Worm (Caenorhabditis elegans) whole organism, dauer: ENCODE data around the gene ZK377.15.

Experiments used
- unc-62 ChIP-seq: sonication (generic microtip); optimal IDR thresholded peaks from 2 replicates; lab custom pipeline; 2017; ENCODE audit warnings: missing biosample characterization, missing genetic modification reagents, missing genetic modification characterization

Gene ZK377.15

DNA sequence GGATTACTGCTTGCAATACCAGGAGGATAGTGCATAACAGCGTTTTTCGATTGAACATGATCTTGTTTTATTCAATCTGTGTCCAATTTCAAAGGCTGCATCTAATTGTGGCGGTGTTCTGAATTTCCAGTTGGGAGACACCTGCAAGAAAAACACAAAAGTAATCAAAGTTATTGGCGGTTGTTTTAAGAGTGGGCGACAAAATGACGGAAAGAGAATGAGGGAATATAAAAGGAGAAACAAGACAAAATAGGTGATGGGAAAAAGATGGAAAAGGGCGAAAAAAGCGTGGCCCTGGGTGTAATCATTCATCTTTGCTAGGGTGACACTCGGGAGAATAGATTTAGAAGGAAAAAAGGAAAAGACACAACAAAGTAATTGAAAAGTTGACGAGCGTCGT, at the start of gene ZK377.15, which contains the start of gene sax-3:
TSS of gene ZK377.15 (minus strand) at position 101 of the 400 bp plus-strand sequence.
TSS of gene sax-3 (minus strand) at position 143 of the 400 bp plus-strand sequence.
- no peak for TF ChIP-seq unc-62 (GFP tag; lab: Kevin White, UChicago)

DNA sequence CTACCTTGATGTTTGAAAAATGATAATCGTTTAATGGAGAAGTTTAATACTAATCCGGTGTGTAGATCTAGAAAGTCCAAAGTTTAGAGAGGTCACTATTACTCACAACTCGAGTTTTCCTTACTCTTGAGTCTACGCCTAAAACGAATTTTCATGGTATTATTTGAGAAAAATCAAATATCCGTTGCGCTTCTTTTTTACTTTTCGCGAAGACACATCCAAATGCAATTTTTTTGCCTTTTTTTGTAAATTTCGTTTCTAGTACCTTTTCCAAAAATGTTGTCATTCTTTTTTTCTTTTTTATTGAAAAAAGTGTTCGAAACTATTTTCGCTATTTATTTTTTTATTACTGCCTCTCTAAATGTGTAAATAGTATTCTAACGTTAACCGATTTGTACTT, 48.0 kb upstream of the ZK377.15 start:
- no peak for TF ChIP-seq unc-62 (GFP tag; lab: Kevin White, UChicago)

DNA sequence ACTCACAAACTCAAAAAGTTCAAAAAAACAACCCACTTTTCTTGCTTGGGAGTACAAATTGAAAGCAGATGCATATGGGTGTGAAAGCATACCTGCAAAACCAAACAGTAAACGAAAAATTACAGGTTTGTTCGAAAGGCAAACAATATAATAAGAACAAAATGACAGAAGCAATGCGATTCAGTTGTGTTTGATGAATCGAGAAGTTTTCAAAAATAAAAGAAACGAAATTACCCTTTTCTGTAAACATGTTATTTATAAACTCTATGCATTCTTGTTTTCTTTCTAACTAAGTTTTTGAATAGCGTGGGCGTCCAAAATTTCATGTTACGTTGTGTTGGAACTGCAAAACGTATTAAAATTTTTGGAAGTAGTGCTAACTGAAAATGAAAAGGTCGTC, 43.2 kb upstream of the ZK377.15 start, which contains the start of gene sox-4:
TSS of gene sox-4 (minus strand) at position 101 of the 400 bp plus-strand sequence.
- TF ChIP-seq unc-62 (GFP tag; lab: Kevin White, UChicago) = no peak

DNA sequence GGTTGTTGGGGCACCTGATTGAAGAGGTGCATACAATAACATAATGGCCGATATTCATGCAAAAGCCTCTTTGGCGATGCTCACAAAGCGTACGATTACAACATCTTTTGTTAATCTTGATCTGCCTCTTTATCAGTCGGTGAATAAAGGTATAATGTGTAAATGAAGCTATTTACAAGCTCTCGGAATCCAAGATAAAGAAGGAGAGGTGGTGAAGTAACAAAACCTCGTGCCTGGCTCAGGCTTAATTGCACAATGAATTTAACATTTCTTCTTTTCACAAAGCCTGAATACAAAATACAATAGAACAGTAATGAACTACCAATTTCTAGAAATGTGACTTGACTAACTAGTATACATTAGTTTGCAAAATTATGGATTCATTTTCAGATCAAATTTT, 41.5 kb upstream of the ZK377.15 start:
- TF ChIP-seq unc-62 (GFP tag; lab: Kevin White, UChicago) = no peak

DNA sequence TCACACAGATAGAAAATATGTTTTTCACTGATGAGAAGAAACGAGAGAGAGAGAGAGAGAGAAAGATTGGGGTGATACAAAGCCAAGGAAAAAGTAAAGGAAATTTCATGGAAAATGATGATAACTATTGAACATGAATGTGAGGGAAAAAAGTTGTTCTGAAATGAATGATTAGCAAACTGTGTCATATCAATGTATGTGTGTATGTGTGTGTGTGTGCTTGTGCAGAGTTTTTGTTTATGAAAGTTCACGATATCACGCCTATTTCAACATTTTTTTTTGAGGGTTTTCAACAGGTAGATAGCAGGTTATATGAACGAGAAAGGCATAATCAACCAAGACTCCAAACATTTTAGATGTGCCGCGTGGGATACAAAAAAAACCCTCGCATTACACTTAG, 40.9 kb upstream of the ZK377.15 start:
- TF ChIP-seq unc-62 (GFP tag; lab: Kevin White, UChicago) = no peak

DNA sequence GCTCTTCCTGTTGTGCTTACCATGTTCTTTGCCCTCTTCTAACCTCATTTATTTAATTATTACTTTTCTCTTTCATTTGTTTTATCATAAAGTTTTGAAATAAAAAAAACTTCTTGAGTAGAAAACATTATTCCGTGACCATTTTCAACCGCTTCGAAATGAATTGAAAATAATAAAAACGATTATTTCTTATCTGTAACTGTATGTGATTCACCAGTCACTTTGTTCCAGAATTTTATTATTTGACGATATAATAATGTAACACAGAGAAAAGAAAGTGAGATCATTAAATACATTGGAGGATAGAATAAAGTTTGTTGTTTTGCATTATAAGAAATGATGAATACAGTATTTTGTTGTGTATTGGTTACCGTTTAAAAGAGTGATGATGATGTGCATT, 39.4 kb upstream of the ZK377.15 start:
- no peak for TF ChIP-seq unc-62 (GFP tag; lab: Kevin White, UChicago)

DNA sequence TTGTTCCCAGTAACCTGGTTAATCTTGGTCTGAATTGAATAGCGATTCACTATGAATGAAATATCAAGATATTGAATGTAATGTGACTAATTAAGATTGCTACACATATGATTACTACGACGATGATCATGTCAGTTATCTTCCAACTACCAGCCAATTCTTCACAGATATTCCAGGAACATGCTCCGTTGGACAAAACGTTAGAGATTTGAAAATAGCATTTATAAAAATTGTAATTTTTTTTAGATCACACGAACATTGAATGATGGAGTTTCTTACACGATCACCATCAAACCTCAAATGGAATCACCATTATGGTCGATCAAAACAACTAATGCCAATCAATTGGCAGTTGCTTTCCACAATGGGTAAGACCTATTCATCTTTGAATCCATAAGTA, 37.3 kb upstream of the ZK377.15 start:
- TF ChIP-seq unc-62 (GFP tag; lab: Kevin White, UChicago) = no peak

DNA sequence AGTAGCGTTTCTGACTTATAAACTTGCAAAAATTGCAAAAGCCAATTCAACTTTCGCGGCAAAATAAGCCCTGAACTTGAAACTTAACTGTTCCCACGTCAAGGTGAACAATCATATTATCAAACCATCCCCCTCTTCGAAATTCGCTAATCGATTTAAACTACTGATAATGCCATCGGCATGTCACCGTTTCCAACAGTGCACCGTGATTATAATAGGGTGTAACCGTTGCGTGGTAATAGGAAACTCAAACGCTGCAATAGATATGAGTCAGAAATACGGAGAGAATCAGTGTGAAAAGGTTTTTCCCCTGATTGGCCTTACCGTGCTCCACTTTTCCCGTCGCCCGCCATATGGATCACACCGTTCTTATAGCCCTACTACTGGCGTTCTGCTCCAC, 35.2 kb upstream of the ZK377.15 start:
- no peak for TF ChIP-seq unc-62 (GFP tag; lab: Kevin White, UChicago)

DNA sequence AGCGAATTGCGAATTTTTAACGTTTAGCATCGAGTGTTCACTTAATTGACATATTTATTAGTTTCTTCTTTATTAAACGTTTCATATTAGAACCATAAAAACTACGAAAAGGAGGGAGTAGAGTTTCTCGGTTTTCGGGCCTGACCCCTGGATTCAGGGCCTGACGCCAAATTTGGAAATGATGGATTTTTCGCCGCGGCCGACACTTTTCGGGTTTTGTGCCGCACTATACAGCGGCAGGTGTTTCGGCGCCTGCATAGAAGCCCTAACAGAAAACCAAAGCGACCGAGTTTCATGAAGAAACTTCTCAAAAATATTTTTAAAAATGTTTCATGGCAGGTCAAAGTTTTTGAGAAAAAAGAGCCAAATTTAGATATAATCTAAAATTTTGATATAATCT, 34.7 kb upstream of the ZK377.15 start:
- TF ChIP-seq unc-62 (GFP tag; lab: Kevin White, UChicago) = no peak

DNA sequence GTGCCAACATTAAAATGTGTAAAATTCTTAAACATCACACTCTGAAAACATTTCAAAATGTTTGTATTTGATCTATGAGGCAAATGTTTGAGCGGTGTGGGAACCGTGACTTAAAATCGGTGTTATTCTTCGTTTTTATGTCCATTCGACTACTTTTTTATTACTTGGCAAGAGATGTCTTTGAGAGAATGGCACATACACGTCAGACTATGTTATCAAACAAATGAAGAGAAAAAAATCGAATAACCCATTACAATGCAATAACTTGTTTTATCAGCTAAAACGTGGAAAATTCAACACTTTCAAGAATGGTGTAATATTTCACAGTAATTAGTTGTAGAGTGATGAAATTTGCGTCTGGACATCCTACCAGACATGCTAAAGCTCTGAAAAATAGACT, 34.2 kb upstream of the ZK377.15 start:
- no peak for TF ChIP-seq unc-62 (GFP tag; lab: Kevin White, UChicago)

DNA sequence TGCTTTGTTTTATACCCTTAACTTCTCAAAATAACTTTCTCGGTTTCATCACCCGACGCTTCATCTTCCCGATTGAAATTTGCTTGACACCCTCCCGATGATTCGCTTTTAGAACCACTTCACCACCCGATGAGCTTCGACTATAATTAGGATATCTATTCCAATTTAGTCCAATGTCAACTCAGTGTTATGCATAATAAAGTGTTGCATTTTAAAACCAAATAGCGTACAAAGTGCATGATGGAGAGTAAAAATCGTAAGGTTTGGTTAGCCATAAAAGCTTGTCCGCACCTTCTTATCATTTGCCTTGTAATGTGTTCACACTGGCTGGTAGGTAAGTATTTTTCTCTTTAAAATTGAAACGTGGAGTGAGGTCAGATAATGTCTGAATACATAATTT, 33.3 kb upstream of the ZK377.15 start, which contains the start of gene C12D12.1:
TSS of gene C12D12.1 (plus strand) at position 301 of the 400 bp plus-strand sequence.
- TF ChIP-seq unc-62 (GFP tag; lab: Kevin White, UChicago) = no peak

DNA sequence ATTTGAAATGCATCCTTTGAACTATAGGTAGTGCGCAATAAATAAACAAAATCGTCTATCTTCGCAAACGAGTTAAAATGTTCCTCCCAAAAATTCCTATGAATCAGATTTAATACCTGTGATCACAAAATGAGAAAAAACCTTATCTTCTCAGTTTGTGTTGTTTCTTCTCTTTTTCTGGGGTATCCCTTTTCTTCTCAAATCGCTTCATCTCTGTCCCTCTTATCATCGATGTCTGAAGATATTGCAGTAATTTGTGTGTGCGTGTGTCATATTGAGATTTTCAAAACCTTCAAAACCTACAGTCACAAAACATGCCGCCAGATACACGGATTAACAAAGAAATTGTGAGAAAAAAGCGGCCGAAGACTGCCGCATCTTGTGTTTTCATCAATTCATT, 30.1 kb upstream of the ZK377.15 start, which contains the start of gene glt-1:
TSS of gene glt-1 (plus strand) at position 251 of the 400 bp plus-strand sequence.
- no peak for TF ChIP-seq unc-62 (GFP tag; lab: Kevin White, UChicago)

DNA sequence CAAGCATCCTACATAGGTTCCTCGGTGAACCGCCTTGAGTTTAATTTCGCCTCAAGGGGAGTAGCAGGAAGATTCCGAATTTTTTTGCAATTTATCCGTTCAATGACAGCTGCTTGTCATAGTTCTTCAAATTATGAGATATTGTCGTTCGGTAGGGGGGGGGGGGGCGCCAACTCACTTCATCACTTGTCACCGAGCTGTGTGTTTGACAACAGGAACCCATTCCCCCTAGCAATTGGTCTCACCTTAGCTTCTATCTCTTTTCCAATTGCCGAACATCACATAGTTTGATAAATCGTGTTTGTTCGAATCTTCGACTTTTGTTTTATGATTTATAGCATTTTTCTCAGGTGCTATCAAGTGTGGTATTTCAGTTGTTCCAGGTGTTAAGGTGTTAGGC, 28.9 kb upstream of the ZK377.15 start:
- TF ChIP-seq unc-62 (GFP tag; lab: Kevin White, UChicago) = no peak

DNA sequence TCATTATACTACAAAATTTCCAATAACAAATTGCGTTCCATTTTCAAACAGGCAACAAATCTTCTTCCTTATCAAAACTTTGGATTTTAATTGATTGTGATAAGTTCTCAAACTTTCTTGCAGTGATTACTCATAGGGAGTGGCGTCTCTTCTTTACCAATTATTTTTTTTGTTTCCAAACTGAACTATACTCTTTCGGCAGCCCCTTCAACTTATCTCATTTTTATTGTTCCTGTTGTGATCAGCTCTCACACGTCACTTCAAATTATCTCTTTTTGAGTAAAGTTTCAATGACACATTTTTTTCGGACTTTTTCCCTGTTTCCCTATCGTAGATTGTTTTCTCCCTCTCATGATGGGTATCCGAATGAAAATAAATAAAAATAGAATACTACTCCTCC, 26.7 kb upstream of the ZK377.15 start:
- TF ChIP-seq unc-62 (GFP tag; lab: Kevin White, UChicago) = no peak

DNA sequence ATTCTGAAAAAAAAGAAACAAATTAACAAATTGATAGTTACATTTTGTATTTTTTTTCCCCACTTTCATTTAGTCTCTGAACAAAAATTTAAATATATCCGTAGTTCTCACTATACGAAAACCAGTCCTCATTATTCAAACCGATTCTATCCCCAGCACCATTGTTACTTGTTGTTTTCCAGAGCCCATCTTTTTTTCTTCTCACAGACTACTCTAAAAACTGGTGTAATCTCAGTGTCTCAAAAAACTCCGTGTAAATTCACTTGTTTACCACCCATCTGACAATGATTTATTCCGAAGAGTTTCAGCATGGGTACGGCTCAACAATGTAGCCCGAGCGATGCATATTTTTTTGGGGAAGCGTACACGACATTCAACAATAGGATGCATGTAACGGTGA, 23.3 kb upstream of the ZK377.15 start, which contains the start of gene C12D12.3:
TSS of gene C12D12.3 (plus strand) at position 301 of the 400 bp plus-strand sequence.
- TF ChIP-seq unc-62 (GFP tag; lab: Kevin White, UChicago) = no peak

DNA sequence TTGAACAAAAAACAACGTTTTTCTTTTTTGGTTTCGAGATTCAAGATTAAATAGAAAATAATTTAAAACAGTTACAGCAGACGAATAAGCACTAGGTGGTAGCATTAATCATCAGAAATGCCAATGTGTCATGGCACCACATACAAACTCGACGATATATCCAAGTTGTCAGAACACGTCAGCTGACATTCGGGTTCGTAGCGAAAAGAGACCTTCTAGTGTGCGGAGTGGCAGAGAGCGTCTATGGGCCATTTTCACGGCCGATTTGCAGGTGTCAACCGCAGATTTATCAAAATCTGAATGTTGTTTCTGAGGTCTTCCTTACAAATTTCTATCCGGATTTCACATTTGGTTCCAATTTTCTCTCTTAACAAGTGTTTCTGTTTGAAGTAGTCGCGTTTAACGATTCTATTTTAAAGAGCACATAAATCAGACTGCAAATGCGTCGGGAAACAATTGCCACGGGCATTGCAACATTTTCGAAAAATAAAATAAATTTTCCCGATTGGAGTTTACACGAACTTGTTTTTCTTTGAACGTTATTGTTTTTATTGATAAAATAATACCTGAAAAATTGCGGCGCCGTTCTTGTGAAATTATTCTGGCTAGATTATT, 22.5 kb upstream of the ZK377.15 start:
- no peak for TF ChIP-seq unc-62 (GFP tag; lab: Kevin White, UChicago)

DNA sequence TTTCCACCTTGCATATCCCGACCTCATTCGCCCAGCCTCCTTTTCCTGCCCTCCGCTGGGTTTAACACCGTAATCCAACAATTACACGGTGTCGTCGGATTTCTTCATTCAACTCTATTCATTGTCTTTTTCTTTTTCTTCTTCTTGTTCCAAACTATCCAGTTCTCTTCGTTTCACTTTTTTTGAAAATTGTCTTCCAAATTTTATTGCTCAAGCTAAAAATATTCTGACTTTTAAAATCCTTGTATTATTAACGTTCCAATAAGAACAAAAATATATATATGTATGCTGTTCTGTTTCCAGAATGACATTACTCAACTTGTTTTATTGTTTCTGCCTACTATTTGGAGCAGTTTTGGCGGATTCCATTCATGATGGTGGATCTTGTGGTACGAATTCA, 14.3 kb upstream of the ZK377.15 start, which contains the start of gene wrt-6:
TSS of gene wrt-6 (plus strand) at position 301 of the 400 bp plus-strand sequence.
- TF ChIP-seq unc-62 (GFP tag; lab: Kevin White, UChicago) = no peak
